Fruit fly (Drosophila melanogaster) whole organism, pupa: ENCODE measurements around the gene CG16986.

ENCODE experiments used
- CG10348 ChIP-seq: fragments of 200-800 bp; sonication (Bioruptor generic); IDR thresholded peaks from 2 replicates; pipeline ENCODE4 v1.3.6; 2022; ENCODE audit warnings: missing biosample characterization, missing genetic modification characterization
- CG12605 ChIP-seq: fragments of 200-800 bp; sonication (Bioruptor generic); IDR thresholded peaks from 2 replicates; pipeline ENCODE4 v1.3.6; 2022; ENCODE audit warnings: missing biosample characterization, missing genetic modification characterization
- CG13204 ChIP-seq: fragments of 200-800 bp; sonication (Bioruptor generic); optimal IDR thresholded peaks from 2 replicates; lab custom pipeline; 2018; ENCODE audit warnings: missing biosample characterization, mild to moderate bottlenecking, missing genetic modification characterization, moderate library complexity
- CG14655 ChIP-seq: fragments of 200-800 bp; sonication (Bioruptor generic); optimal IDR thresholded peaks from 3 replicates; lab custom pipeline; 2017; ENCODE audit warnings: mild to moderate bottlenecking, missing biosample characterization, missing genetic modification reagents, missing genetic modification characterization
- CG15710 ChIP-seq: fragments of 200-800 bp; sonication (Bioruptor generic); optimal IDR thresholded peaks from 2 replicates; lab custom pipeline; 2018; ENCODE audit warnings: missing biosample characterization, mild to moderate bottlenecking, missing genetic modification characterization, moderate library complexity
- CG17806 ChIP-seq: fragments of 200-800 bp; sonication (Bioruptor generic); optimal IDR thresholded peaks from 2 replicates; lab custom pipeline; 2018; ENCODE audit warnings: missing biosample characterization, mild to moderate bottlenecking, missing genetic modification characterization, moderate library complexity
- CG32121 ChIP-seq: fragments of 200-800 bp; sonication (Bioruptor generic); IDR thresholded peaks from 2 replicates; pipeline ENCODE4 v1.3.6; 2022; ENCODE audit warnings: missing biosample characterization, missing genetic modification characterization
- CG34367 ChIP-seq: fragments of 200-800 bp; sonication (Bioruptor generic); optimal IDR thresholded peaks from 2 replicates; lab custom pipeline; 2018; ENCODE audit warnings: missing biosample characterization, mild to moderate bottlenecking, missing genetic modification characterization
- CG4496 ChIP-seq: fragments of 200-800 bp; sonication (Bioruptor generic); IDR thresholded peaks from 3 replicates; pipeline ENCODE4 v1.3.6; 2022; ENCODE audit warnings: missing biosample characterization, missing genetic modification characterization
- CG8159 ChIP-seq: fragments of 200-800 bp; sonication (Bioruptor generic); optimal IDR thresholded peaks from 3 replicates; lab custom pipeline; 2018; ENCODE audit warnings: missing biosample characterization, mild to moderate bottlenecking, missing genetic modification characterization, moderate library complexity
- CG8301 ChIP-seq: fragments of 200-800 bp; sonication (Bioruptor generic); optimal IDR thresholded peaks from 2 replicates; lab custom pipeline; 2018; ENCODE audit warnings: missing biosample characterization, mild to moderate bottlenecking, missing genetic modification characterization
- CG9948 ChIP-seq: fragments of 200-800 bp; sonication (Bioruptor generic); optimal IDR thresholded peaks from 2 replicates; lab custom pipeline; 2018; ENCODE audit warnings: missing biosample characterization, mild to moderate bottlenecking, missing genetic modification characterization, moderate library complexity
- D1 ChIP-seq: fragments of 200-800 bp; sonication (Bioruptor generic); optimal IDR thresholded peaks from 2 replicates; lab custom pipeline; 2018; ENCODE audit warnings: missing biosample characterization, mild to moderate bottlenecking, missing genetic modification characterization, moderate library complexity
- EcR ChIP-seq: fragments of 200-800 bp; sonication (Bioruptor generic); optimal IDR thresholded peaks from 3 replicates; lab custom pipeline; 2019; ENCODE audit warnings: missing biosample characterization, missing genetic modification characterization, mild to moderate bottlenecking, moderate library complexity, missing genetic modification reagents
- Ets98B ChIP-seq: fragments of 200-800 bp; sonication (Bioruptor generic); IDR thresholded peaks from 2 replicates; pipeline ENCODE4 v1.3.6; 2022; ENCODE audit warnings: missing biosample characterization, missing genetic modification characterization
- Pif1A ChIP-seq: fragments of 200-800 bp; sonication (Bioruptor generic); optimal IDR thresholded peaks from 3 replicates; lab custom pipeline; 2016; ENCODE audit warnings: missing biosample characterization, missing genetic modification characterization
- Pif1B ChIP-seq: fragments of 200-800 bp; sonication (Bioruptor generic); optimal IDR thresholded peaks from 3 replicates; lab custom pipeline; 2016; ENCODE audit warnings: missing biosample characterization, missing genetic modification characterization
- Snoo ChIP-seq: fragments of 200-800 bp; sonication (Bioruptor generic); optimal IDR thresholded peaks from 3 replicates; lab custom pipeline; 2017; ENCODE audit warnings: missing biosample characterization, mild to moderate bottlenecking, missing genetic modification characterization, inconsistent platforms
- fd96Ca ChIP-seq: fragments of 200-800 bp; sonication (Bioruptor generic); IDR thresholded peaks from 3 replicates; pipeline ENCODE4 v1.3.6; 2022; ENCODE audit warnings: missing biosample characterization, missing genetic modification characterization
- gl ChIP-seq: fragments of 200-800 bp; sonication (Bioruptor generic); optimal IDR thresholded peaks from 2 replicates; lab custom pipeline; 2018; ENCODE audit warnings: missing biosample characterization, mild to moderate bottlenecking, missing genetic modification characterization
- rn ChIP-seq: fragments of 200-800 bp; sonication (Bioruptor generic); IDR thresholded peaks from 2 replicates; pipeline ENCODE4 v1.3.6; 2022; ENCODE audit warnings: missing biosample characterization, missing genetic modification characterization

The CG16986 gene

DNA sequence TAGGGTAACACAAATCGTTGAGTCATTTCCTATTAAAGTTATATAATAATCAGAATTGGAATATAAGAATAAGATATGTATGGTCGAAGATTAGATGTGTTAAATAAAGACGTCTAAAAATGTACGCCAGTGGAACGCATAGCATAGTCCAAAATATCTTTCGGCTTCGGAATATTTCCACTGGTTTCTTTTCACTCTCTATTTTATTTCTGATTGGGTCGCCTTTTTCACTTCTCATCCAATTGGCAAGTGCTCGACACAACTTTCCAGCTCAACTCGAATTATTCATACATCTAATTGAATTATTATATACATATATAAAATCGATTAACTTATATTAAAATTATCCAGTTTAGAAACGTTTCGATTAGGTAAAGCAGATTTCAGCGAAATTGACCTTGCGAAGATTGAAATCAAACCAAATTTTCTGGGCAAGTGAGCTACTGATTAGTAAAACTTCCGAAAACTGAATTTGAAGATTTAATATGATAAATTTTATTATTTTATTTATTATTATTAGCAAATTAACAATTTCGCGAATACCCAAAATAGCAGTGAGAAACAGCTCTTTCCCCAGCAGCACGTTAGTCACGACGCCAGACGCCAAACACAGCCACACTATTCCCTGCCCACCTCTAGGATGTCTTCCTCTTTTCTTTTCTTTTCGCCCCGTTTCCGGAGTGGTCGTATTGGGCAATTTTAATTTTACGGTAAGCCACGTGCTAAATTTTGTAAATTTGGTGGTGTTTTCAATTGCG lies 13.1 kb upstream of the CG16986 start, which contains the start of gene RpL8:
TSS of gene RpL8 (plus strand) at position 653 of the 758 bp plus-strand sequence.
- TF ChIP-seq CG17806 (tag; lab: Kevin White, UChicago), result peak; percentile 30
- TF ChIP-seq CG8159 (tag; lab: Kevin White, UChicago), result peak; percentile 60
- TF ChIP-seq Ets98B (GFP tag; lab: Robert Waterston, UW), result peak; percentile 74
- peak; percentile 86 for TF ChIP-seq CG4496 (GFP tag; lab: Robert Waterston, UW)
- peak; percentile 33; the same call in 1 of the 2 replicates for TF ChIP-seq CG32121
- TF ChIP-seq CG15710 (tag; lab: Kevin White, UChicago), result peak; percentile 56
- TF ChIP-seq CG10348, result no peak
- TF ChIP-seq Pif1A, result peak; percentile 72
- no peak for TF ChIP-seq D1 (tag; lab: Kevin White, UChicago)
- peak; percentile 64 for TF ChIP-seq Pif1B (GFP tag; lab: Kevin White, UChicago)
- peak; percentile 69 for TF ChIP-seq CG13204 (GFP tag; lab: Kevin White, UChicago)
- peak; percentile 59; the same call in 1 of the 3 replicates for TF ChIP-seq fd96Ca
- peak; percentile 35 for TF ChIP-seq CG8301 (tag; lab: Kevin White, UChicago)
- TF ChIP-seq gl (tag; lab: Kevin White, UChicago), result peak; percentile 47
- peak; percentile 53 for TF ChIP-seq CG14655 (GFP tag; lab: Kevin White, UChicago)
- peak; percentile 88 for TF ChIP-seq Snoo (tag; lab: Kevin White, UChicago)
- TF ChIP-seq CG12605 (GFP tag; lab: Robert Waterston, UW), result peak; percentile 72
- TF ChIP-seq CG34367 (tag; lab: Kevin White, UChicago), result peak; percentile 73
- TF ChIP-seq EcR (GFP tag; lab: Kevin White, UChicago), result no peak
- TF ChIP-seq rn, result peak; percentile 39; the same call in 1 of the 2 replicates
- peak; percentile 1 for TF ChIP-seq CG9948 (tag; lab: Kevin White, UChicago)

DNA sequence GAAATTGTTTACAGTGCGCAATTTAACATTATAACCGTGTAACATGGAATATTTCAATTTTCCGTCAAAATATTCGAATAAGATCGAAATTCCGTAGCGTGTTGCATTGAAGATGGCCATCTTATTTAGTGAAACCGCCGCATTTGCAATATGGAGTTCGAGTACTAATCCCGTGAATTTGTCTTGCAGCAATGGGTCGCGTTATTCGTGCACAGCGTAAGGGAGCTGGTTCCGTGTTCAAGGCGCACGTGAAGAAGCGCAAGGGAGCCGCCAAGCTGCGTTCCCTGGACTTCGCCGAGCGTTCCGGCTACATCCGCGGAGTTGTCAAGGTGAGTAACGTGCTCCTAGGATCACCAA lies 12.6 kb upstream of the CG16986 start:
- no peak for TF ChIP-seq EcR (GFP tag; lab: Kevin White, UChicago)
- TF ChIP-seq D1 (tag; lab: Kevin White, UChicago), result no peak
- TF ChIP-seq Pif1A, result no peak
- no peak for TF ChIP-seq CG34367 (tag; lab: Kevin White, UChicago)
- TF ChIP-seq CG9948 (tag; lab: Kevin White, UChicago), result no peak
- no peak for TF ChIP-seq CG10348
- TF ChIP-seq Snoo (tag; lab: Kevin White, UChicago), result no peak
- no peak for TF ChIP-seq Pif1B (GFP tag; lab: Kevin White, UChicago)
- TF ChIP-seq Ets98B (GFP tag; lab: Robert Waterston, UW), result no peak
- no peak for TF ChIP-seq CG14655 (GFP tag; lab: Kevin White, UChicago)
- TF ChIP-seq CG13204 (GFP tag; lab: Kevin White, UChicago), result no peak
- no peak for TF ChIP-seq CG8159 (tag; lab: Kevin White, UChicago)
- no peak for TF ChIP-seq CG32121

DNA sequence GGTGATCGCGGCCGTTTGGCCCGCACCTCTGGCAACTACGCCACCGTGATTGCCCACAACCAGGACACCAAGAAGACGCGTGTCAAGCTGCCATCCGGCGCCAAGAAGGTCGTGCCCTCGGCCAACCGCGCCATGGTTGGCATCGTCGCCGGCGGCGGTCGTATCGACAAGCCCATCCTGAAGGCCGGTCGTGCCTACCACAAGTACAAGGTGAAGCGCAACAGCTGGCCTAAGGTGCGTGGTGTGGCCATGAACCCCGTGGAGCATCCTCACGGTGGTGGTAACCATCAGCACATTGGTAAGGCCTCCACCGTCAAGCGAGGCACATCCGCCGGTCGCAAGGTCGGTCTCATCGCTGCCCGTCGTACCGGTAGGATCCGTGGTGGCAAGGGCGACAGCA lies 11.8 kb upstream of the CG16986 start:
- TF ChIP-seq CG15710 (tag; lab: Kevin White, UChicago), result no peak
- TF ChIP-seq CG4496 (GFP tag; lab: Robert Waterston, UW), result 0 out of 3 replicates have a peak, but pooled peaks have one; percentile 20

DNA sequence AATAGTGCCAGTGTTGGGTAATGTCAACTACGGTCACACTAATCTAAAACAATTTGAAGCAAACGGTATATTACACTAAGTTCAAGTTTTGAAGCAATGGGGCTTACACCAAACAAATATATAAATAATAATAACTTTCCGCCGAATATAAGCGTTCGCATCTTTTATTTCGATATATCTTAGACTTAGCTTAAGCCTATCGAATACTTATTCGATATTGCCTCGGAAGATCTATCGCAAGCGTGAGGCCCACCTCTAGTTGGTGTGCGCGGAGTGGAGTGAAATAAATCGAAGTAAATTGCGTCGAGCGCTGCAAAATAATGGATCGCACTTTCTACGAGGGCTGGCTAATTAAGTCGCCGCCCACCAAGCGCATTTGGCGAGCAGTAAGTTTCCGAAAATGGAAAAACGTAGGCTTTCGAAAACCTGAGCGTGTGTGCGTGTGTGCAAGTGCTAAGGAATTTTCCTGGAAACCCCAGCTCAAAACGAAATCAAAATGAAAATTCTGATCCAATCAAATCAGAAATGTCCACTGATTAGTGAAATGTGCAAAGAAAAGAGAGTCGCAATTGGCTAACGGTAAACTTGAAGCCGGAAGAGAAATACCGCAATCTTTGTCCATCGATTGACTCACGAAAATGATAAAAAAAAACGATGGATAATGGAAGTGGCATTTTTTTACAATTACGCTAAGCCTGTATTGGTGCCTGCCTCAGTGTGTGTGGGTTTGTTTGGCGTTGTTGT lies 10.8 kb upstream of the CG16986 start, which contains the start of gene dos:
TSS of gene dos (plus strand) at position 248 of the 744 bp plus-strand sequence.
- TF ChIP-seq Pif1A (peak; percentile 20), fd96Ca (no peak), CG12605 (GFP tag; lab: Robert Waterston, UW) (no peak), CG9948 (tag; lab: Kevin White, UChicago) (no peak), D1 (tag; lab: Kevin White, UChicago) (peak; percentile 2), CG8301 (tag; lab: Kevin White, UChicago) (peak; percentile 0), CG14655 (GFP tag; lab: Kevin White, UChicago) (peak; percentile 9), Pif1B (GFP tag; lab: Kevin White, UChicago) (no peak), CG8159 (tag; lab: Kevin White, UChicago) (peak; percentile 37), CG32121 (no peak), CG13204 (GFP tag; lab: Kevin White, UChicago) (no peak), EcR (GFP tag; lab: Kevin White, UChicago) (no peak), CG17806 (tag; lab: Kevin White, UChicago) (peak; percentile 14), rn (no peak), CG34367 (tag; lab: Kevin White, UChicago) (no peak), Ets98B (GFP tag; lab: Robert Waterston, UW) (0 out of 2 replicates have a peak, but pooled peaks have one; percentile 23), CG10348 (no peak), Snoo (tag; lab: Kevin White, UChicago) (peak; percentile 15), gl (tag; lab: Kevin White, UChicago) (no peak), CG4496 (GFP tag; lab: Robert Waterston, UW) (0 out of 3 replicates have a peak, but pooled peaks have one; percentile 32), CG15710 (tag; lab: Kevin White, UChicago) (peak; percentile 20)
